Fruit fly (Drosophila melanogaster) whole organism, embryonic: ENCODE data around the gene CG33191.
A peak's percentile ranks its signal among the peaks of the same experiment; 100 is the strongest.

Experiments
- CG10959 ChIP-seq: fragments of 200-800 bp; sonication (Bioruptor generic); IDR thresholded peaks from 2 replicates; pipeline ENCODE4 v1.3.6; 2022; ENCODE audit warnings: missing biosample characterization, missing genetic modification characterization
- CG11093 ChIP-seq: fragments of 200-800 bp; sonication (Bioruptor generic); IDR thresholded peaks from 3 replicates; pipeline ENCODE4 v1.3.6; 2022; ENCODE audit warnings: missing biosample characterization, missing genetic modification characterization
- CG11560 ChIP-seq: fragments of 200-800 bp; sonication (Bioruptor generic); IDR thresholded peaks from 3 replicates; pipeline ENCODE4 v1.3.6; 2022; ENCODE audit warnings: missing biosample characterization, missing genetic modification characterization
- CG12942 ChIP-seq: fragments of 200-800 bp; sonication (Bioruptor generic); optimal IDR thresholded peaks from 3 replicates; lab custom pipeline; 2016; ENCODE audit warnings: missing biosample characterization, missing genetic modification characterization
- CG15269 ChIP-seq: fragments of 200-800 bp; sonication (Bioruptor generic); optimal IDR thresholded peaks from 2 replicates; lab custom pipeline; 2018; ENCODE audit warnings: missing biosample characterization, mild to moderate bottlenecking, missing genetic modification characterization, moderate library complexity
- CG15514 ChIP-seq: fragments of 200-800 bp; sonication (Bioruptor generic); optimal IDR thresholded peaks from 3 replicates; lab custom pipeline; 2017; ENCODE audit warnings: missing biosample characterization, missing genetic modification characterization, mild to moderate bottlenecking, moderate library complexity, missing genetic modification reagents
- CG1647 ChIP-seq: fragments of 200-800 bp; sonication (Bioruptor generic); optimal IDR thresholded peaks from 3 replicates; lab custom pipeline; 2016; ENCODE audit warnings: missing biosample characterization, missing genetic modification characterization
- CG17328 ChIP-seq: fragments of 200-800 bp; sonication (Bioruptor generic); IDR thresholded peaks from 2 replicates; pipeline ENCODE4 v1.3.6; 2022; ENCODE audit warnings: missing biosample characterization, missing genetic modification characterization
- CG17912 ChIP-seq: fragments of 200-800 bp; sonication (Bioruptor generic); optimal IDR thresholded peaks from 2 replicates; lab custom pipeline; 2018; ENCODE audit warnings: missing biosample characterization, mild to moderate bottlenecking, missing genetic modification characterization
- CG18011 ChIP-seq: fragments of 200-800 bp; sonication (Bioruptor generic); optimal IDR thresholded peaks from 2 replicates; lab custom pipeline; 2017; ENCODE audit warnings: missing biosample characterization, missing genetic modification characterization, mild to moderate bottlenecking, moderate library complexity, missing genotype
- CG2678 ChIP-seq: fragments of 200-800 bp; sonication (Bioruptor generic); optimal IDR thresholded peaks from 3 replicates; lab custom pipeline; 2019; ENCODE audit warnings: missing biosample characterization, mild to moderate bottlenecking, missing genetic modification characterization, moderate library complexity
- CG30431 ChIP-seq: fragments of 200-800 bp; sonication (Bioruptor generic); optimal IDR thresholded peaks from 2 replicates; lab custom pipeline; 2017; ENCODE audit warnings: missing biosample characterization, missing genetic modification characterization
- CG31388 ChIP-seq: fragments of 200-800 bp; sonication (Bioruptor generic); optimal IDR thresholded peaks from 2 replicates; lab custom pipeline; 2016; ENCODE audit warnings: missing biosample characterization, missing genetic modification characterization
- CG32767 ChIP-seq: fragments of 200-800 bp; sonication (Bioruptor generic); IDR thresholded peaks from 2 replicates; pipeline ENCODE4 v1.3.6; 2022; ENCODE audit warnings: missing biosample characterization, missing genetic modification characterization
- CG33557 ChIP-seq: fragments of 200-800 bp; sonication (Bioruptor generic); optimal IDR thresholded peaks from 2 replicates; lab custom pipeline; 2019; ENCODE audit warnings: missing biosample characterization, mild to moderate bottlenecking, missing genetic modification characterization, moderate library complexity
- CG34376 ChIP-seq: fragments of 200-800 bp; sonication (Bioruptor generic); optimal IDR thresholded peaks from 2 replicates; lab custom pipeline; 2018; ENCODE audit warnings: missing biosample characterization, mild to moderate bottlenecking, missing genetic modification characterization
- CG3838 ChIP-seq: fragments of 200-800 bp; sonication (Bioruptor generic); optimal IDR thresholded peaks from 3 replicates; lab custom pipeline; 2016; ENCODE audit warnings: missing biosample characterization, missing genetic modification characterization
- CG3995 ChIP-seq: fragments of 200-800 bp; sonication (Bioruptor generic); optimal IDR thresholded peaks from 3 replicates; lab custom pipeline; 2016; ENCODE audit warnings: missing biosample characterization, missing genetic modification characterization
- CG4360 ChIP-seq: fragments of 200-800 bp; sonication (Bioruptor generic); IDR thresholded peaks from 2 replicates; pipeline ENCODE4 v1.3.6; 2022; ENCODE audit warnings: missing biosample characterization, missing genetic modification characterization
- CG5180 ChIP-seq: fragments of 200-800 bp; sonication (Bioruptor generic); optimal IDR thresholded peaks from 3 replicates; lab custom pipeline; 2017; ENCODE audit warnings: missing biosample characterization, missing genetic modification characterization, mild to moderate bottlenecking, moderate library complexity, missing genetic modification reagents
- CG6654 ChIP-seq: fragments of 200-800 bp; sonication (Bioruptor generic); optimal IDR thresholded peaks from 2 replicates; lab custom pipeline; 2017; ENCODE audit warnings: missing biosample characterization, mild to moderate bottlenecking, missing genetic modification characterization
- CG6765 ChIP-seq: fragments of 200-800 bp; sonication (Bioruptor generic); optimal IDR thresholded peaks from 3 replicates; lab custom pipeline; 2017; ENCODE audit warnings: missing biosample characterization, mild to moderate bottlenecking, missing genetic modification characterization
- CkIIα-i1 ChIP-seq: fragments of 200-800 bp; sonication (Bioruptor generic); IDR thresholded peaks from 2 replicates; pipeline ENCODE4 v1.3.6; 2022; ENCODE audit warnings: missing biosample characterization, missing genetic modification characterization
- Fer2 ChIP-seq: fragments of 200-800 bp; sonication (Bioruptor generic); optimal IDR thresholded peaks from 2 replicates; lab custom pipeline; 2018; ENCODE audit warnings: missing biosample characterization, mild to moderate bottlenecking, missing genetic modification characterization, moderate library complexity
- Gsc ChIP-seq: fragments of 200-800 bp; sonication (Bioruptor generic); IDR thresholded peaks from 2 replicates; pipeline ENCODE4 v1.3.6; 2022; ENCODE audit warnings: missing biosample characterization, missing genetic modification characterization
- Gug ChIP-seq: fragments of 200-800 bp; sonication (Bioruptor generic); IDR thresholded peaks from 4 replicates; pipeline ENCODE4 v1.3.6; 2022; ENCODE audit warnings: missing biosample characterization, missing genetic modification characterization
- HLHmδ ChIP-seq: fragments of 200-800 bp; sonication (Bioruptor generic); optimal IDR thresholded peaks from 2 replicates; lab custom pipeline; 2018; ENCODE audit warnings: missing biosample characterization, mild to moderate bottlenecking, missing genetic modification characterization, moderate library complexity
- Mad ChIP-seq: fragments of 200-800 bp; sonication (Bioruptor generic); optimal IDR thresholded peaks from 2 replicates; lab custom pipeline; 2016; ENCODE audit warnings: missing biosample characterization, missing genetic modification characterization
- Max ChIP-seq: fragments of 200-800 bp; sonication (Bioruptor generic); optimal IDR thresholded peaks from 2 replicates; lab custom pipeline; 2016; ENCODE audit warnings: missing biosample characterization, mild to moderate bottlenecking, missing genetic modification characterization
- Med ChIP-seq: fragments of 200-800 bp; sonication (Bioruptor generic); peaks from one replicate; lab custom pipeline; 2016; ENCODE audit warnings: missing biosample characterization, missing genetic modification characterization, mild to moderate bottlenecking, inconsistent platforms, moderate library complexity
- Mrtf ChIP-seq: fragments of 200-800 bp; sonication (Bioruptor generic); IDR thresholded peaks from 3 replicates; pipeline ENCODE4 v1.3.6; 2022; ENCODE audit warnings: missing biosample characterization, missing genetic modification characterization
- Myb ChIP-seq: fragments of 200-800 bp; sonication (Bioruptor generic); optimal IDR thresholded peaks from 2 replicates; lab custom pipeline; 2016; ENCODE audit warnings: missing biosample characterization, missing genetic modification characterization
- NC2β ChIP-seq: fragments of 200-800 bp; sonication (Bioruptor generic); optimal IDR thresholded peaks from 2 replicates; lab custom pipeline; 2016; ENCODE audit warnings: missing biosample characterization, missing genetic modification characterization
- Xbp1 ChIP-seq: fragments of 200-800 bp; sonication (Bioruptor generic); optimal IDR thresholded peaks from 3 replicates; lab custom pipeline; 2016; ENCODE audit warnings: missing biosample characterization, mild to moderate bottlenecking, missing genetic modification characterization
- ash1 ChIP-seq: fragments of 200-800 bp; sonication (Bioruptor generic); optimal IDR thresholded peaks from 2 replicates; lab custom pipeline; 2018; ENCODE audit warnings: missing biosample characterization, mild to moderate bottlenecking, missing genetic modification characterization
- bbx ChIP-seq: fragments of 200-800 bp; sonication (Bioruptor generic); IDR thresholded peaks from 2 replicates; pipeline ENCODE4 v1.3.6; 2022; ENCODE audit warnings: missing biosample characterization, missing genetic modification characterization; ENCODE audit not compliant: partially characterized antibody
- bowl ChIP-seq: fragments of 200-800 bp; sonication (Bioruptor generic); IDR thresholded peaks from 2 replicates; pipeline ENCODE4 v1.3.6; 2022; ENCODE audit warnings: missing biosample characterization, missing genetic modification characterization
- br ChIP-seq: fragments of >200 bp; optimal IDR thresholded peaks from 2 replicates; lab custom pipeline; 2017
- cato ChIP-seq: fragments of 200-800 bp; sonication (Bioruptor generic); optimal IDR thresholded peaks from 2 replicates; lab custom pipeline; 2016; ENCODE audit warnings: missing biosample characterization, missing genetic modification characterization, borderline replicate concordance
- cg ChIP-seq: fragments of 200-800 bp; sonication (Bioruptor generic); optimal IDR thresholded peaks from 3 replicates; lab custom pipeline; 2019; ENCODE audit warnings: missing biosample characterization, mild to moderate bottlenecking, missing genetic modification characterization, moderate library complexity
- da ChIP-seq: fragments of 200-800 bp; sonication (Bioruptor generic); optimal IDR thresholded peaks from 2 replicates; lab custom pipeline; 2016; ENCODE audit warnings: missing biosample characterization, missing genetic modification characterization
- danr ChIP-seq: fragments of 200-800 bp; sonication (Bioruptor generic); IDR thresholded peaks from 2 replicates; pipeline ENCODE4 v1.3.6; 2022; ENCODE audit warnings: missing biosample characterization, missing genetic modification characterization
- ems ChIP-seq: fragments of 200-800 bp; sonication (Bioruptor generic); optimal IDR thresholded peaks from 3 replicates; lab custom pipeline; 2016; ENCODE audit warnings: missing biosample characterization, missing genetic modification characterization
- fd96Cb ChIP-seq: fragments of 200-800 bp; sonication (Bioruptor generic); optimal IDR thresholded peaks from 2 replicates; lab custom pipeline; 2018; ENCODE audit warnings: missing biosample characterization, mild to moderate bottlenecking, missing genetic modification characterization, moderate library complexity
- fru ChIP-seq: fragments of >200 bp; optimal IDR thresholded peaks from 2 replicates; lab custom pipeline; 2017
- ftz-f1 ChIP-seq: fragments of 200-800 bp; sonication (Bioruptor generic); optimal IDR thresholded peaks from 2 replicates; lab custom pipeline; 2016; ENCODE audit warnings: missing biosample characterization, missing genetic modification characterization
- sc ChIP-seq, 3 experiments: fragments of >200 bp in 2 of 3; fragments of 200-800 bp in 1 of 3; sonication (Bioruptor generic) in 1 of 3; optimal IDR thresholded peaks; 2 replicates in 2 of 3; 3 replicates in 1 of 3; lab custom pipeline; 2017; ENCODE audit warnings: mild to moderate bottlenecking in 1 of 3, missing biosample characterization in 1 of 3, missing genetic modification characterization in 1 of 3, missing genetic modification reagents in 1 of 3
- sim ChIP-seq: fragments of 200-800 bp; sonication (Bioruptor generic); IDR thresholded peaks from 2 replicates; pipeline ENCODE4 v1.3.6; 2022; ENCODE audit warnings: missing biosample characterization, missing genetic modification characterization
- sug ChIP-seq: fragments of 200-800 bp; optimal IDR thresholded peaks from 2 replicates; lab custom pipeline; 2019; ENCODE audit warnings: missing biosample characterization, mild to moderate bottlenecking, missing genetic modification characterization, moderate library complexity
- ttk ChIP-seq: fragments of 200-800 bp; sonication (Bioruptor generic); IDR thresholded peaks from 2 replicates; pipeline ENCODE4 v2.1.2; 2022; ENCODE audit warnings: missing biosample characterization, missing genetic modification characterization
- usp ChIP-seq: fragments of >200 bp; optimal IDR thresholded peaks from 2 replicates; lab custom pipeline; 2017; ENCODE audit warnings: missing biosample characterization, missing genetic modification characterization
- zfh1 ChIP-seq: fragments of 200-800 bp; sonication (Bioruptor generic); IDR thresholded peaks from 3 replicates; pipeline ENCODE4 v1.3.6; 2022; ENCODE audit warnings: missing biosample characterization, missing genetic modification characterization

Gene CG33191

DNA sequence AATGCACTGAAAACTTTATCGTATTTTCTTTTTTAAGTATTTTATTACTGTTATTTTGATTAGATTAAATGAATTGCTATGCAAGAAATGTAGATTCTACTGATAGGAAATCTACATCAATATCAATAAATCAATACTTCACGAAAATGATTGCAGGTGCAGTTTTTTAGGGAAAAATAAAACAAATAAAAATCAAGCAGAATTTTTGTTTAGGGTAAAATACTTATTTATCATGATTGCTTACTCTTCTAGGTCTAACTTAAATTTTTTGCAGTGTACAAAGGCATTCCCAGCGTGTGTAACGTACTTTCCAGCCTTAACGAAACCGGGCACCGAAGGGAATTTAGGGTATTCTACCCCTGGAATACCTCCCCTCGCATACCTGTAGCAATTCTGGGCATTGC, 28.8 kb upstream of the CG33191 start (continued):
- TF ChIP-seq CG6765 (peak; percentile 35), bbx (GFP tag; lab: Robert Waterston, UW) (no peak), CG32767 (0 out of 2 replicates have a peak, but pooled peaks have one; percentile 34), Med (GFP tag; lab: Kevin White, UChicago) (peak; percentile 77), Myb (GFP tag; lab: Kevin White, UChicago) (peak; percentile 2), ttk (GFP tag; lab: Robert Waterston, UW) (0 out of 2 replicates have a peak, but pooled peaks have one; percentile 33), sug (tag; lab: Kevin White, UChicago) (no peak), ems (GFP tag; lab: Kevin White, UChicago) (no peak), CG3838 (peak; percentile 27), CG17328 (GFP tag; lab: Robert Waterston, UW) (peak; percentile 61), CG2678 (peak; percentile 77), CG11093 (0 out of 3 replicates have a peak, but pooled peaks have one; percentile 23), Gsc (no peak), Max (GFP tag; lab: Kevin White, UChicago) (peak; percentile 66), CG11560 (no peak), Gug (GFP tag; lab: Robert Waterston, UW) (no peak), CG30431 (peak; percentile 71), fru (lab: Kevin White, UChicago) (no peak), da (GFP tag; lab: Kevin White, UChicago) (peak; percentile 74), CG31388 (peak; percentile 57), cg (no peak), Xbp1 (GFP tag; lab: Kevin White, UChicago) (peak; percentile 71), CG12942 (peak; percentile 52), cato (GFP tag; lab: Kevin White, UChicago) (peak; percentile 49), CG5180 (GFP tag; lab: Kevin White, UChicago) (no peak), br (lab: Kevin White, UChicago) (no peak), CG4360 (GFP tag; lab: Robert Waterston, UW) (peak; percentile 25; the same call in 1 of the 2 replicates), sc (optimal IDR thresholded peaks at IDR 0.05; lab: Kevin White, UChicago) (no peak), sc (GFP tag; optimal IDR thresholded peaks at IDR 0.05; lab: Kevin White, UChicago) (peak; percentile 81), CG6654 (GFP tag; lab: Kevin White, UChicago) (peak; percentile 22), CG17912 (GFP tag; lab: Kevin White, UChicago) (no peak), CG15514 (GFP tag; lab: Kevin White, UChicago) (no peak), CG15269 (tag; lab: Kevin White, UChicago) (peak; percentile 34), ash1 (GFP tag; lab: Kevin White, UChicago) (no peak), CG33557 (GFP tag; lab: Kevin White, UChicago) (peak; percentile 96), ftz-f1 (GFP tag; lab: Kevin White, UChicago) (no peak), CkIIα-i1 (GFP tag; lab: Robert Waterston, UW) (no peak), zfh1 (GFP tag; lab: Robert Waterston, UW) (peak; percentile 81), CG34376 (no peak), sim (GFP tag; lab: Robert Waterston, UW) (no peak), usp (GFP tag; lab: Kevin White, UChicago) (no peak), CG10959 (GFP tag; lab: Robert Waterston, UW) (peak; percentile 84), Fer2 (no peak), fd96Cb (tag; lab: Kevin White, UChicago) (peak; percentile 76), CG1647 (GFP tag; lab: Kevin White, UChicago) (no peak), NC2β (GFP tag; lab: Kevin White, UChicago) (peak; percentile 68), CG18011 (GFP tag; lab: Kevin White, UChicago) (no peak), CG3995 (no peak), Mad (no peak), HLHmδ (GFP tag; lab: Kevin White, UChicago) (no peak), bowl (GFP tag; lab: Robert Waterston, UW) (no peak), Mrtf (GFP tag; lab: Robert Waterston, UW) (no peak), danr (GFP tag; lab: Robert Waterston, UW) (no peak)
